Worm (Caenorhabditis elegans): ENCODE measurements around the gene dyn-1.

ce11 chrX:15564338-15564737, 4.4 kb upstream of the dyn-1 start:
- no peak for TF ChIP-seq klf-2 (GFP tag; conservative IDR thresholded peaks at IDR 0.05)
- TF ChIP-seq med-1 (GFP tag; optimal IDR thresholded peaks at IDR 0.05; ENCODE audit: insufficient read depth): no peak
- no peak for TF ChIP-seq tab-1 (GFP tag; IDR thresholded peaks at IDR 0.05)
- no peak for TF ChIP-seq ztf-23 (GFP tag; IDR thresholded peaks at IDR 0.05)
- TF ChIP-seq T22C8.4 (GFP tag; IDR thresholded peaks at IDR 0.05): no peak
- no peak for TF ChIP-seq cog-1 (tag; optimal IDR thresholded peaks at IDR 0.05)
- no peak for TF ChIP-seq ztf-29 (GFP tag; IDR thresholded peaks at IDR 0.05)
